Worm (Caenorhabditis elegans) whole organism, young adult: ENCODE measurements around the gene F23D12.3.

ENCODE experiments used
- B0035.1 ChIP-seq: sonication (generic microtip); optimal IDR thresholded peaks from 2 replicates; lab custom pipeline; 2016; ENCODE audit warnings: missing genetic modification characterization, mild to moderate bottlenecking, missing compliant biosample characterization, missing genotype, missing genetic modification reagents
- F10E7.11 ChIP-seq: sonication (generic microtip); optimal IDR thresholded peaks from 2 replicates; lab custom pipeline; 2017; ENCODE audit warnings: mild to moderate bottlenecking, missing genetic modification characterization, moderate library complexity, missing compliant biosample characterization
- F37B4.10 ChIP-seq: fragments of 200-800 bp; sonication (Bioruptor generic); IDR thresholded peaks from 2 replicates; pipeline ENCODE4 v1.3.6; 2022; ENCODE audit warnings: missing genetic modification characterization, missing compliant biosample characterization
- F39B2.1 ChIP-seq: fragments of 200-800 bp; sonication (Bioruptor generic); IDR thresholded peaks from 2 replicates; pipeline ENCODE4 v1.3.6; 2022; ENCODE audit warnings: missing genetic modification reagents, missing genetic modification characterization, missing compliant biosample characterization
- T26A5.8 ChIP-seq: sonication (generic microtip); optimal IDR thresholded peaks from 2 replicates; lab custom pipeline; 2016; ENCODE audit warnings: missing genetic modification characterization, missing compliant biosample characterization
- Y53F4B.3 ChIP-seq: fragments of 200-800 bp; sonication (Bioruptor generic); IDR thresholded peaks from 2 replicates; pipeline ENCODE4 v1.3.6; 2022; ENCODE audit warnings: missing genetic modification reagents, missing genetic modification characterization, missing compliant biosample characterization
- Y53G8AR.9 ChIP-seq: fragments of 200-800 bp; sonication (Bioruptor generic); conservative IDR thresholded peaks from 2 replicates; pipeline ENCODE4 v1.3.6; 2022; ENCODE audit warnings: missing genetic modification reagents, missing genetic modification characterization, missing compliant biosample characterization
- Y56A3A.18 ChIP-seq: fragments of 200-800 bp; sonication (Bioruptor generic); IDR thresholded peaks from 2 replicates; pipeline ENCODE4 v1.3.6; 2022; ENCODE audit warnings: missing genetic modification reagents, missing genetic modification characterization, missing compliant biosample characterization
- Y67H2A.10 ChIP-seq: fragments of 200-800 bp; sonication (Bioruptor generic); conservative IDR thresholded peaks from 2 replicates; pipeline ENCODE4 v1.3.6; 2022; ENCODE audit warnings: missing genetic modification reagents, missing genetic modification characterization, missing compliant biosample characterization
- ZK185.1 ChIP-seq: sonication (generic microtip); optimal IDR thresholded peaks from 2 replicates; lab custom pipeline; 2016; ENCODE audit warnings: mild to moderate bottlenecking, missing genetic modification characterization, missing compliant biosample characterization; ENCODE audit not compliant: poor library complexity, severe bottlenecking
- ama-1 ChIP-seq, 3 experiments: fragments of 150-350 bp in 1 of 3; sonication (generic microtip) in 2 of 3; optimal IDR thresholded peaks; 2 replicates each; lab custom pipeline; 2014 to 2018; ENCODE audit warnings: missing biosample characterization in 2 of 3, missing genetic modification characterization in 2 of 3, missing genetic modification reagents in 2 of 3
- aptf-2 ChIP-seq: fragments of 200-800 bp; sonication (Bioruptor generic); conservative IDR thresholded peaks from 2 replicates; pipeline ENCODE4 v1.3.6; 2022; ENCODE audit warnings: missing genetic modification reagents, missing genetic modification characterization, missing compliant biosample characterization
- atf-7 ChIP-seq: sonication (generic microtip); optimal IDR thresholded peaks from 2 replicates; lab custom pipeline; 2017; ENCODE audit warnings: mild to moderate bottlenecking, missing genetic modification characterization, missing compliant biosample characterization
- athp-1 ChIP-seq: sonication (generic microtip); optimal IDR thresholded peaks from 2 replicates; lab custom pipeline; 2017; ENCODE audit warnings: mild to moderate bottlenecking, missing genetic modification characterization, missing compliant biosample characterization
- bed-1 ChIP-seq: fragments of 200-800 bp; sonication (Bioruptor generic); IDR thresholded peaks from 2 replicates; pipeline ENCODE4 v1.3.6; 2022; ENCODE audit warnings: missing genetic modification reagents, missing genetic modification characterization, missing compliant biosample characterization
- cebp-2 ChIP-seq: fragments of 200-800 bp; sonication (Bioruptor generic); IDR thresholded peaks from 2 replicates; pipeline ENCODE4 v1.3.6; 2022; ENCODE audit warnings: missing genetic modification characterization, missing compliant biosample characterization
- ceh-100 ChIP-seq: fragments of 200-800 bp; sonication (Bioruptor generic); IDR thresholded peaks from 2 replicates; pipeline ENCODE4 v1.3.6; 2022; ENCODE audit warnings: missing genetic modification reagents, missing genetic modification characterization, missing compliant biosample characterization
- ceh-27 ChIP-seq: fragments of 200-800 bp; sonication (Bioruptor generic); optimal IDR thresholded peaks from 2 replicates; lab custom pipeline; 2018; ENCODE audit warnings: mild to moderate bottlenecking, missing genetic modification characterization, moderate library complexity, missing compliant biosample characterization
- ceh-79 ChIP-seq: sonication (generic microtip); optimal IDR thresholded peaks from 2 replicates; lab custom pipeline; 2017; ENCODE audit warnings: mild to moderate bottlenecking, missing genetic modification characterization, missing compliant biosample characterization
- ceh-91 ChIP-seq: fragments of 200-800 bp; sonication (Bioruptor generic); IDR thresholded peaks from 2 replicates; pipeline ENCODE4 v1.3.6; 2022; ENCODE audit warnings: missing genetic modification reagents, missing genetic modification characterization, missing compliant biosample characterization
- chd-7 ChIP-seq: sonication (generic microtip); optimal IDR thresholded peaks from 2 replicates; lab custom pipeline; 2016; ENCODE audit warnings: mild to moderate bottlenecking, missing genetic modification characterization, moderate library complexity, missing compliant biosample characterization
- dox-1 ChIP-seq: fragments of 200-800 bp; sonication (Bioruptor generic); IDR thresholded peaks from 2 replicates; pipeline ENCODE4 v1.3.6; 2022; ENCODE audit warnings: missing genetic modification reagents, missing genetic modification characterization, missing compliant biosample characterization
- dpff-1 ChIP-seq: sonication (generic microtip); optimal IDR thresholded peaks from 2 replicates; lab custom pipeline; 2017; ENCODE audit warnings: mild to moderate bottlenecking, missing genetic modification characterization, missing compliant biosample characterization
- egl-44 ChIP-seq: fragments of 200-800 bp; sonication (Bioruptor generic); IDR thresholded peaks from 2 replicates; pipeline ENCODE4 v1.3.6; 2022; ENCODE audit warnings: missing genetic modification reagents, missing genetic modification characterization, missing compliant biosample characterization
- egrh-3 ChIP-seq: fragments of 200-800 bp; sonication (Bioruptor generic); IDR thresholded peaks from 2 replicates; pipeline ENCODE4 v1.3.6; 2022; ENCODE audit warnings: missing genetic modification reagents, missing genetic modification characterization, missing compliant biosample characterization
- fkh-3 ChIP-seq: sonication (generic microtip); optimal IDR thresholded peaks from 2 replicates; lab custom pipeline; 2016; ENCODE audit warnings: mild to moderate bottlenecking, missing genetic modification characterization, missing compliant biosample characterization
- let-607 ChIP-seq, 2 experiments: fragments of 200-800 bp in 1 of 2; sonication (Bioruptor generic) in 1 of 2; sonication (generic microtip) in 1 of 2; optimal IDR thresholded peaks; 2 replicates each; lab custom pipeline; 2016 to 2018; ENCODE audit warnings: mild to moderate bottlenecking in 2 of 2, missing compliant biosample characterization in 2 of 2, missing genetic modification characterization in 2 of 2, moderate library complexity in 2 of 2, missing genotype in 1 of 2
- lin-40 ChIP-seq: sonication (generic microtip); optimal IDR thresholded peaks from 2 replicates; lab custom pipeline; 2016; ENCODE audit warnings: missing genetic modification characterization, mild to moderate bottlenecking, missing compliant biosample characterization, missing genotype, missing genetic modification reagents
- lin-54 ChIP-seq: fragments of 200-800 bp; sonication (Bioruptor generic); optimal IDR thresholded peaks from 2 replicates; lab custom pipeline; 2018; ENCODE audit warnings: mild to moderate bottlenecking, missing genetic modification characterization, missing compliant biosample characterization
- lir-1 ChIP-seq: fragments of 200-800 bp; sonication (Bioruptor generic); conservative IDR thresholded peaks from 2 replicates; pipeline ENCODE4 v1.3.6; 2022; ENCODE audit warnings: missing genetic modification reagents, missing genetic modification characterization, missing compliant biosample characterization
- lsy-27 ChIP-seq: sonication (generic microtip); optimal IDR thresholded peaks from 2 replicates; lab custom pipeline; 2017; ENCODE audit warnings: missing genetic modification characterization, mild to moderate bottlenecking, missing compliant biosample characterization, antibody characterized with exemption, missing genotype, borderline replicate concordance; ENCODE audit not compliant: insufficient read depth
- madf-10 ChIP-seq: sonication (generic microtip); optimal IDR thresholded peaks from 2 replicates; lab custom pipeline; 2016; ENCODE audit warnings: mild to moderate bottlenecking, missing genetic modification characterization, missing compliant biosample characterization
- mcd-1 ChIP-seq: fragments of 200-800 bp; sonication (Bioruptor generic); IDR thresholded peaks from 2 replicates; pipeline ENCODE4 v1.3.6; 2022; ENCODE audit warnings: missing genetic modification reagents, missing genetic modification characterization, missing compliant biosample characterization
- nhr-120 ChIP-seq: fragments of 200-800 bp; sonication (Bioruptor generic); IDR thresholded peaks from 2 replicates; pipeline ENCODE4 v1.3.6; 2022; ENCODE audit warnings: missing genetic modification characterization, missing compliant biosample characterization
- nhr-27 ChIP-seq: fragments of 200-800 bp; sonication (Bioruptor generic); optimal IDR thresholded peaks from 2 replicates; lab custom pipeline; 2018; ENCODE audit warnings: mild to moderate bottlenecking, missing genetic modification characterization, moderate library complexity, missing compliant biosample characterization
- nhr-90 ChIP-seq: sonication (generic microtip); optimal IDR thresholded peaks from 2 replicates; lab custom pipeline; 2016; ENCODE audit warnings: missing genotype, mild to moderate bottlenecking, missing genetic modification characterization, missing compliant biosample characterization
- pha-4 ChIP-seq: fragments of 150-350 bp; sonication (generic microtip); optimal IDR thresholded peaks from 2 replicates; lab custom pipeline; 2014; ENCODE audit warnings: missing biosample characterization, missing genetic modification reagents, missing genetic modification characterization
- rcor-1 ChIP-seq: fragments of 200-800 bp; sonication (Bioruptor generic); IDR thresholded peaks from 2 replicates; pipeline ENCODE4 v1.3.6; 2022; ENCODE audit warnings: missing genetic modification reagents, missing genetic modification characterization, missing compliant biosample characterization
- rec-8 ChIP-seq, 2 experiments: sonication (generic microtip); optimal IDR thresholded peaks; 2 replicates each; lab custom pipeline; 2016; ENCODE audit warnings: mild to moderate bottlenecking in 2 of 2, missing genetic modification characterization in 2 of 2, missing genetic modification reagents in 2 of 2, missing genotype in 2 of 2, missing biosample characterization in 1 of 2, missing compliant biosample characterization in 1 of 2, moderate library complexity in 1 of 2
- snpc-1.1 ChIP-seq: sonication (generic microtip); optimal IDR thresholded peaks from 2 replicates; lab custom pipeline; 2017; ENCODE audit warnings: missing genetic modification characterization, mild to moderate bottlenecking, missing compliant biosample characterization, antibody characterized with exemption, moderate library complexity, missing genotype, missing genetic modification reagents; ENCODE audit not compliant: insufficient read depth
- sptf-2 ChIP-seq: fragments of 200-800 bp; sonication (Bioruptor generic); optimal IDR thresholded peaks from 2 replicates; lab custom pipeline; 2018; ENCODE audit warnings: mild to moderate bottlenecking, missing genetic modification characterization, missing compliant biosample characterization
- tbp1 ChIP-seq: fragments of 200-800 bp; sonication (Bioruptor generic); optimal IDR thresholded peaks from 2 replicates; lab custom pipeline; 2018; ENCODE audit warnings: mild to moderate bottlenecking, missing genetic modification characterization, missing compliant biosample characterization
- tbx-9 ChIP-seq: sonication (generic microtip); optimal IDR thresholded peaks from 2 replicates; lab custom pipeline; 2016; ENCODE audit warnings: borderline replicate concordance, missing genetic modification characterization, inconsistent platforms, missing compliant biosample characterization
- zfh-2 ChIP-seq: fragments of 200-800 bp; sonication (Bioruptor generic); conservative IDR thresholded peaks from 2 replicates; pipeline ENCODE4 v1.3.6; 2022; ENCODE audit warnings: missing genetic modification reagents, missing genetic modification characterization, missing compliant biosample characterization
- ztf-22 ChIP-seq: fragments of 200-800 bp; sonication (Bioruptor generic); optimal IDR thresholded peaks from 2 replicates; lab custom pipeline; 2018; ENCODE audit warnings: mild to moderate bottlenecking, missing genetic modification characterization, moderate library complexity, missing compliant biosample characterization
- ztf-26 ChIP-seq: sonication (generic microtip); optimal IDR thresholded peaks from 2 replicates; lab custom pipeline; 2017; ENCODE audit warnings: missing genetic modification characterization, missing compliant biosample characterization

The F23D12.3 gene

ce11 chrX:14489945-14490344 is 47.5 kb downstream of the F23D12.3 start, which contains the start of gene his-24 (continued):
- TF ChIP-seq ceh-100 (GFP tag; lab: Robert Waterston, UW) (no peak), ztf-22 (GFP tag; lab: Kevin White, UChicago) (no peak), lir-1 (GFP tag; lab: Robert Waterston, UW) (no peak), ztf-26 (tag; lab: Kevin White, UChicago) (no peak), tbp1 (GFP tag; lab: Kevin White, UChicago) (peak; percentile 67), nhr-90 (tag; lab: Kevin White, UChicago) (no peak), let-607 (tag; optimal IDR thresholded peaks at IDR 0.05; lab: Kevin White, UChicago) (no peak), dox-1 (GFP tag; lab: Robert Waterston, UW) (peak; percentile 71), pha-4 (no peak), rec-8 (tag; optimal IDR thresholded peaks at IDR 0.05; lab: Kevin White, UChicago) (no peak), lsy-27 (tag; lab: Kevin White, UChicago) (no peak), lin-54 (GFP tag; lab: Kevin White, UChicago) (no peak), cebp-2 (no peak), F39B2.1 (GFP tag; lab: Robert Waterston, UW) (peak; percentile 99), aptf-2 (no peak), ceh-91 (GFP tag; lab: Robert Waterston, UW) (no peak), Y56A3A.18 (GFP tag; lab: Robert Waterston, UW) (no peak), snpc-1.1 (tag; lab: Kevin White, UChicago) (no peak), Y67H2A.10 (GFP tag; lab: Robert Waterston, UW) (no peak), athp-1 (no peak), T26A5.8 (no peak), ama-1 (optimal IDR thresholded peaks at IDR 0.05; lab: Kevin White, UChicago) (peak; percentile 24), ama-1 (GFP tag; optimal IDR thresholded peaks at IDR 0.05; lab: Kevin White, UChicago) (no peak), madf-10 (no peak), Y53F4B.3 (GFP tag; lab: Robert Waterston, UW) (no peak), tbx-9 (tag; lab: Kevin White, UChicago) (no peak), F37B4.10 (GFP tag; lab: Robert Waterston, UW) (no peak), zfh-2 (no peak; the same call in 1 of the 2 replicates), ceh-27 (GFP tag; lab: Kevin White, UChicago) (peak; percentile 77), dpff-1 (tag; lab: Kevin White, UChicago) (no peak), mcd-1 (peak; percentile 44; the same call in 1 of the 2 replicates)
- TF ChIP-seq, all 124 proteins: peak for 23

- TF ChIP-seq nhr-27 (tag; lab: Kevin White, UChicago): no peak
- TF ChIP-seq egl-44 (GFP tag; lab: Robert Waterston, UW): no peak
- no peak for TF ChIP-seq Y53F4B.3 (GFP tag; lab: Robert Waterston, UW)
- TF ChIP-seq ZK185.1: no peak
- TF ChIP-seq sptf-2 (GFP tag; lab: Kevin White, UChicago): no peak
- TF ChIP-seq lir-1 (GFP tag; lab: Robert Waterston, UW): no peak
- peak; percentile 38 for TF ChIP-seq mcd-1
- no peak for TF ChIP-seq B0035.1
- no peak for TF ChIP-seq nhr-120
- no peak for TF ChIP-seq rcor-1 (GFP tag; lab: Robert Waterston, UW)
- TF ChIP-seq Y53G8AR.9 (GFP tag; lab: Robert Waterston, UW): no peak
- TF ChIP-seq F10E7.11 (tag; lab: Kevin White, UChicago): no peak
- TF ChIP-seq lin-54 (GFP tag; lab: Kevin White, UChicago): no peak
- no peak for TF ChIP-seq fkh-3 (tag; lab: Kevin White, UChicago)
- TF ChIP-seq F39B2.1 (GFP tag; lab: Robert Waterston, UW): 0 out of 2 replicates have a peak, but pooled peaks have one; percentile 42
- TF ChIP-seq atf-7 (tag; lab: Kevin White, UChicago): no peak
- no peak for TF ChIP-seq nhr-90 (tag; lab: Kevin White, UChicago)
- 0 out of 2 replicates have a peak, but pooled peaks have one; percentile 70 for TF ChIP-seq bed-1 (GFP tag; lab: Robert Waterston, UW)
- TF ChIP-seq ceh-79 (tag; lab: Kevin White, UChicago): no peak
- TF ChIP-seq egrh-3: peak; percentile 93
- no peak for TF ChIP-seq ama-1 (optimal IDR thresholded peaks at IDR 0.05; lab: Kevin White, UChicago)
- TF ChIP-seq ama-1 (GFP tag; optimal IDR thresholded peaks at IDR 0.05; lab: Kevin White, UChicago): no peak
- TF ChIP-seq lin-40 (tag; lab: Kevin White, UChicago): no peak
- TF ChIP-seq lsy-27 (tag; lab: Kevin White, UChicago): no peak
- TF ChIP-seq madf-10: no peak
- no peak for TF ChIP-seq chd-7 (tag; lab: Kevin White, UChicago)
These were observed 48.1 kb downstream of the F23D12.3 start for ce11 chrX:14490486-14490885.
